Fruit fly (Drosophila melanogaster): ENCODE data around the gene CG42557.

The CG42557 gene

dm6 chr3R:29903775-29904356, 29.2 kb upstream of the CG42557 start, which contains the start of gene CG15517 (continued):
- TF ChIP-seq fru (optimal IDR thresholded peaks at IDR 0.05) = no peak
- TF ChIP-seq ERR (GFP tag; optimal IDR thresholded peaks at IDR 0.05) = no peak
- TF ChIP-seq psq (GFP tag; optimal IDR thresholded peaks at IDR 0.05) = no peak
- TF ChIP-seq Hr51 (GFP tag; optimal IDR thresholded peaks at IDR 0.05) = peak in 1 of 2 experiments; percentile 9
- no peak for TF ChIP-seq D19A (tag; optimal IDR thresholded peaks at IDR 0.05)
- no peak for TF ChIP-seq CG8478 (optimal IDR thresholded peaks at IDR 0.05)
- peak; percentile 2 for TF ChIP-seq Dp (GFP tag; optimal IDR thresholded peaks at IDR 0.05)
- TF ChIP-seq Med (GFP tag) = peak; percentile 66
- no peak for TF ChIP-seq bowl (GFP tag; IDR thresholded peaks at IDR 0.05)
- no peak for TF ChIP-seq CG17385 (GFP tag; optimal IDR thresholded peaks at IDR 0.05)
- TF ChIP-seq CG31388 (GFP tag; optimal IDR thresholded peaks at IDR 0.05) = no peak
- TF ChIP-seq ase (GFP tag; IDR thresholded peaks at IDR 0.05) = no peak; the same call in 2 of the 3 replicates
- TF ChIP-seq br (optimal IDR thresholded peaks at IDR 0.05) = no peak
- TF ChIP-seq CG1647 (GFP tag; optimal IDR thresholded peaks at IDR 0.05) = no peak
- no peak for TF ChIP-seq Abd-B (GFP tag; optimal IDR thresholded peaks at IDR 0.05)
- no peak for TF ChIP-seq CG14014 (GFP tag; IDR thresholded peaks at IDR 0.05)
- no peak for TF ChIP-seq Mrtf (GFP tag; IDR thresholded peaks at IDR 0.05)
- TF ChIP-seq lab (GFP tag; optimal IDR thresholded peaks at IDR 0.05) = no peak
- peak; percentile 2 for TF ChIP-seq Hr3 (GFP tag; optimal IDR thresholded peaks at IDR 0.05)
- no peak for TF ChIP-seq stc (GFP tag; IDR thresholded peaks at IDR 0.05)
- no peak for TF ChIP-seq ssp (GFP tag; IDR thresholded peaks at IDR 0.05)
- no peak for TF ChIP-seq Neu2 (GFP tag; optimal IDR thresholded peaks at IDR 0.05; ENCODE audit: borderline replicate concordance)
- TF ChIP-seq E2f1 (GFP tag; IDR thresholded peaks at IDR 0.05) = no peak
- no peak for TF ChIP-seq CG4730 (GFP tag; IDR thresholded peaks at IDR 0.05)
- no peak for TF ChIP-seq her (GFP tag; optimal IDR thresholded peaks at IDR 0.05)
- TF ChIP-seq run (tag; optimal IDR thresholded peaks at IDR 0.05) = no peak
- TF ChIP-seq Lim3 (GFP tag; IDR thresholded peaks at IDR 0.05) = no peak
- no peak for TF ChIP-seq CG13296 (GFP tag; optimal IDR thresholded peaks at IDR 0.05)
- TF ChIP-seq CG14050 (GFP tag; IDR thresholded peaks at IDR 0.05) = no peak
- TF ChIP-seq dmrt99B (tag; optimal IDR thresholded peaks at IDR 0.05) = no peak
- TF ChIP-seq CG16815 (GFP tag; optimal IDR thresholded peaks at IDR 0.05) = no peak
- TF ChIP-seq Xbp1 (GFP tag; optimal IDR thresholded peaks at IDR 0.05) = peak; percentile 20
- no peak for TF ChIP-seq pum (GFP tag; optimal IDR thresholded peaks at IDR 0.05)
- TF ChIP-seq CG10959 (GFP tag; IDR thresholded peaks at IDR 0.05) = no peak
- TF ChIP-seq CG6654 (GFP tag; optimal IDR thresholded peaks at IDR 0.05) = no peak
- TF ChIP-seq CG11456 (GFP tag; IDR thresholded peaks at IDR 0.05) = peak; percentile 58; the same call in 1 of the 3 replicates
- TF ChIP-seq CG9876 (GFP tag; optimal IDR thresholded peaks at IDR 0.05) = no peak
- no peak for TF ChIP-seq Hey (tag; optimal IDR thresholded peaks at IDR 0.05)
- TF ChIP-seq dm (GFP tag; optimal IDR thresholded peaks at IDR 0.05) = no peak
- no peak for TF ChIP-seq CG3407 (GFP tag; optimal IDR thresholded peaks at IDR 0.05)
- no peak for TF ChIP-seq ap (GFP tag; IDR thresholded peaks at IDR 0.05)
- no peak for TF ChIP-seq pzg (GFP tag; optimal IDR thresholded peaks at IDR 0.05)
- TF ChIP-seq CG10543 (GFP tag; optimal IDR thresholded peaks at IDR 0.05) = no peak
- no peak for TF ChIP-seq fd64A (GFP tag; optimal IDR thresholded peaks at IDR 0.05)
- TF ChIP-seq Chrac-16 (GFP tag; optimal IDR thresholded peaks at IDR 0.05) = peak; percentile 36
- no peak for TF ChIP-seq CG3995 (GFP tag; optimal IDR thresholded peaks at IDR 0.05)
- no peak for TF ChIP-seq sima (GFP tag; optimal IDR thresholded peaks at IDR 0.05)
- TF ChIP-seq ash1 (GFP tag; optimal IDR thresholded peaks at IDR 0.05) = no peak
- TF ChIP-seq caup (GFP tag; optimal IDR thresholded peaks at IDR 0.05; ENCODE audit: severe bottlenecking) = no peak
- no peak for TF ChIP-seq Jarid2 (GFP tag; optimal IDR thresholded peaks at IDR 0.05)
- TF ChIP-seq slp2 (GFP tag; optimal IDR thresholded peaks at IDR 0.05) = no peak
- TF ChIP-seq ATbp (GFP tag; optimal IDR thresholded peaks at IDR 0.05) = no peak
- TF ChIP-seq CG18476 (GFP tag; optimal IDR thresholded peaks at IDR 0.05) = no peak
